Fruit fly (Drosophila melanogaster) whole organism, embryonic: Measurements from ENCODE around the gene osk.
A peak's percentile ranks its signal among the peaks of the same experiment; 100 is the strongest.

Experiments
- Adf1 ChIP-seq: fragments of 200-800 bp; sonication (Bioruptor generic); IDR thresholded peaks from 2 replicates; pipeline ENCODE4 v1.3.6; 2022; ENCODE audit warnings: missing biosample characterization, missing genetic modification characterization
- CG10366 ChIP-seq: fragments of 200-800 bp; sonication (Bioruptor generic); IDR thresholded peaks from 2 replicates; pipeline ENCODE4 v1.3.6; 2022; ENCODE audit warnings: missing biosample characterization, missing genetic modification characterization
- CG11398 ChIP-seq: fragments of 200-800 bp; sonication (Bioruptor generic); optimal IDR thresholded peaks from 2 replicates; lab custom pipeline; 2016; ENCODE audit warnings: missing biosample characterization, missing genetic modification characterization
- CG13123 ChIP-seq: fragments of 200-800 bp; sonication (Bioruptor generic); optimal IDR thresholded peaks from 2 replicates; lab custom pipeline; 2016; ENCODE audit warnings: missing biosample characterization, missing genetic modification characterization
- CG16813 ChIP-seq: fragments of 200-800 bp; sonication (Bioruptor generic); IDR thresholded peaks from 3 replicates; pipeline ENCODE4 v1.3.6; 2022; ENCODE audit warnings: missing biosample characterization, missing genetic modification characterization; ENCODE audit not compliant: partially characterized antibody
- CG17568 ChIP-seq: fragments of 200-800 bp; sonication (Bioruptor generic); optimal IDR thresholded peaks from 2 replicates; lab custom pipeline; 2018; ENCODE audit warnings: missing biosample characterization, mild to moderate bottlenecking, missing genetic modification characterization, moderate library complexity
- CG2199 ChIP-seq: fragments of 200-800 bp; sonication (Bioruptor generic); IDR thresholded peaks from 3 replicates; pipeline ENCODE4 v1.3.6; 2022; ENCODE audit warnings: missing biosample characterization, missing genetic modification characterization
- CG31441 ChIP-seq: fragments of 200-800 bp; sonication (Bioruptor generic); IDR thresholded peaks from 2 replicates; pipeline ENCODE4 v1.3.6; 2022; ENCODE audit warnings: missing biosample characterization, missing genetic modification characterization
- CG32767 ChIP-seq: fragments of 200-800 bp; sonication (Bioruptor generic); IDR thresholded peaks from 2 replicates; pipeline ENCODE4 v1.3.6; 2022; ENCODE audit warnings: missing biosample characterization, missing genetic modification characterization
- CG33213 ChIP-seq: fragments of 200-800 bp; sonication (Bioruptor generic); optimal IDR thresholded peaks from 3 replicates; lab custom pipeline; 2016; ENCODE audit warnings: missing biosample characterization, missing genetic modification characterization
- CG4820 ChIP-seq: fragments of 200-800 bp; sonication (Bioruptor generic); optimal IDR thresholded peaks from 3 replicates; lab custom pipeline; 2016; ENCODE audit warnings: missing biosample characterization, missing genetic modification characterization
- CG6683 ChIP-seq: fragments of 200-800 bp; sonication (Bioruptor generic); optimal IDR thresholded peaks from 2 replicates; lab custom pipeline; 2017; ENCODE audit warnings: missing biosample characterization, mild to moderate bottlenecking, missing genetic modification characterization, missing genetic modification reagents
- CG8924 ChIP-seq: fragments of 200-800 bp; optimal IDR thresholded peaks from 3 replicates; lab custom pipeline; 2019; ENCODE audit warnings: missing biosample characterization, mild to moderate bottlenecking, missing genetic modification characterization, moderate library complexity
- CG9215 ChIP-seq: fragments of 200-800 bp; sonication (Bioruptor generic); IDR thresholded peaks from 2 replicates; pipeline ENCODE4 v1.3.6; 2022; ENCODE audit warnings: missing biosample characterization, missing genetic modification characterization
- Camta ChIP-seq: fragments of 200-800 bp; sonication (Bioruptor generic); optimal IDR thresholded peaks from 2 replicates; lab custom pipeline; 2016; ENCODE audit warnings: missing biosample characterization, missing genetic modification characterization
- Dad ChIP-seq: fragments of 200-800 bp; sonication (Bioruptor generic); optimal IDR thresholded peaks from 3 replicates; lab custom pipeline; 2016; ENCODE audit warnings: missing biosample characterization, missing genetic modification characterization
- Dll ChIP-seq: fragments of 200-800 bp; sonication (Bioruptor generic); IDR thresholded peaks from 4 replicates; pipeline ENCODE4 v1.3.6; 2022; ENCODE audit warnings: missing biosample characterization, missing genetic modification characterization; ENCODE audit not compliant: partially characterized antibody
- E2f1 ChIP-seq: fragments of 200-800 bp; sonication (Bioruptor generic); IDR thresholded peaks from 2 replicates; pipeline ENCODE4 v1.3.6; 2022; ENCODE audit warnings: missing biosample characterization, missing genetic modification characterization
- ERR ChIP-seq: fragments of 200-800 bp; sonication (Bioruptor generic); optimal IDR thresholded peaks from 2 replicates; lab custom pipeline; 2016; ENCODE audit warnings: missing biosample characterization, missing genetic modification characterization
- Gug ChIP-seq: fragments of 200-800 bp; sonication (Bioruptor generic); IDR thresholded peaks from 4 replicates; pipeline ENCODE4 v1.3.6; 2022; ENCODE audit warnings: missing biosample characterization, missing genetic modification characterization
- Hr78 ChIP-seq, 2 experiments: fragments of 200-800 bp in 1 of 2; fragments of >200 bp in 1 of 2; sonication (Bioruptor generic) in 1 of 2; optimal IDR thresholded peaks; 2 replicates each; lab custom pipeline; 2017 to 2019; ENCODE audit warnings: missing biosample characterization in 2 of 2, missing genetic modification characterization in 2 of 2, mild to moderate bottlenecking in 1 of 2, moderate library complexity in 1 of 2
- MESR4 ChIP-seq: fragments of 200-800 bp; sonication (Bioruptor generic); optimal IDR thresholded peaks from 2 replicates; lab custom pipeline; 2018; ENCODE audit warnings: missing biosample characterization, mild to moderate bottlenecking, missing genetic modification characterization, moderate library complexity
- NK7.1 ChIP-seq: fragments of 200-800 bp; sonication (Bioruptor generic); optimal IDR thresholded peaks from 3 replicates; lab custom pipeline; 2016; ENCODE audit warnings: missing biosample characterization, missing genetic modification characterization
- Nf-YC ChIP-seq: fragments of 200-800 bp; optimal IDR thresholded peaks from 3 replicates; lab custom pipeline; 2019; ENCODE audit warnings: missing biosample characterization, mild to moderate bottlenecking, missing genetic modification characterization, moderate library complexity
- Sin3A ChIP-seq: fragments of >200 bp; optimal IDR thresholded peaks from 2 replicates; lab custom pipeline; 2018
- TFAM ChIP-seq: fragments of 200-800 bp; sonication (Bioruptor generic); optimal IDR thresholded peaks from 2 replicates; lab custom pipeline; 2017; ENCODE audit warnings: missing biosample characterization, missing genetic modification characterization, inconsistent platforms
- Tbp ChIP-seq: fragments of >200 bp; optimal IDR thresholded peaks from 2 replicates; lab custom pipeline; 2018; ENCODE audit warnings: missing biosample characterization, missing genetic modification characterization
- Vsx1 ChIP-seq: fragments of 200-800 bp; sonication (Bioruptor generic); optimal IDR thresholded peaks from 2 replicates; lab custom pipeline; 2017; ENCODE audit warnings: missing biosample characterization, mild to moderate bottlenecking, missing genetic modification characterization, missing genetic modification reagents
- Xbp1 ChIP-seq: fragments of 200-800 bp; sonication (Bioruptor generic); optimal IDR thresholded peaks from 3 replicates; lab custom pipeline; 2016; ENCODE audit warnings: missing biosample characterization, mild to moderate bottlenecking, missing genetic modification characterization
- amos ChIP-seq: fragments of 200-800 bp; sonication (Bioruptor generic); IDR thresholded peaks from 2 replicates; pipeline ENCODE4 v1.3.6; 2022; ENCODE audit warnings: missing biosample characterization, missing genetic modification characterization; ENCODE audit not compliant: partially characterized antibody
- ara ChIP-seq: fragments of 200-800 bp; sonication (Bioruptor generic); IDR thresholded peaks from 2 replicates; pipeline ENCODE4 v1.3.6; 2022; ENCODE audit warnings: missing biosample characterization, missing genetic modification characterization
- bbx ChIP-seq: fragments of 200-800 bp; sonication (Bioruptor generic); IDR thresholded peaks from 2 replicates; pipeline ENCODE4 v1.3.6; 2022; ENCODE audit warnings: missing biosample characterization, missing genetic modification characterization; ENCODE audit not compliant: partially characterized antibody
- bigmax ChIP-seq: fragments of 200-800 bp; sonication (Bioruptor generic); optimal IDR thresholded peaks from 2 replicates; lab custom pipeline; 2018; ENCODE audit warnings: missing biosample characterization, mild to moderate bottlenecking, missing genetic modification characterization
- chm ChIP-seq: fragments of 200-800 bp; sonication (Bioruptor generic); IDR thresholded peaks from 2 replicates; pipeline ENCODE4 v1.3.6; 2022; ENCODE audit warnings: missing biosample characterization, missing genetic modification characterization
- danr ChIP-seq: fragments of 200-800 bp; sonication (Bioruptor generic); IDR thresholded peaks from 2 replicates; pipeline ENCODE4 v1.3.6; 2022; ENCODE audit warnings: missing biosample characterization, missing genetic modification characterization
- fd64A ChIP-seq: fragments of 200-800 bp; sonication (Bioruptor generic); optimal IDR thresholded peaks from 3 replicates; lab custom pipeline; 2018; ENCODE audit warnings: missing biosample characterization, mild to moderate bottlenecking, missing genetic modification characterization
- gro ChIP-seq: fragments of 200-800 bp; sonication (Bioruptor generic); optimal IDR thresholded peaks from 2 replicates; lab custom pipeline; 2016; ENCODE audit warnings: missing biosample characterization, missing genetic modification characterization
- h ChIP-seq: fragments of >200 bp; optimal IDR thresholded peaks from 2 replicates; lab custom pipeline; 2017
- hb ChIP-seq: fragments of 200-800 bp; sonication (Bioruptor generic); IDR thresholded peaks from 3 replicates; pipeline ENCODE4 v1.3.6; 2022; ENCODE audit warnings: missing biosample characterization, missing genetic modification characterization; ENCODE audit not compliant: partially characterized antibody
- hbn ChIP-seq: fragments of 200-800 bp; sonication (Bioruptor generic); IDR thresholded peaks from 2 replicates; pipeline ENCODE4 v1.3.6; 2022; ENCODE audit warnings: missing biosample characterization, missing genetic modification characterization; ENCODE audit not compliant: partially characterized antibody
- ken ChIP-seq: fragments of 200-800 bp; sonication (Bioruptor generic); IDR thresholded peaks from 3 replicates; pipeline ENCODE4 v1.3.6; 2022; ENCODE audit warnings: missing biosample characterization, missing genetic modification characterization
- oc ChIP-seq: fragments of 200-800 bp; sonication (Bioruptor generic); optimal IDR thresholded peaks from 2 replicates; lab custom pipeline; 2018; ENCODE audit warnings: missing biosample characterization, mild to moderate bottlenecking, missing genetic modification characterization, moderate library complexity
- pnt ChIP-seq: fragments of 200-800 bp; sonication (Bioruptor generic); optimal IDR thresholded peaks from 3 replicates; lab custom pipeline; 2016; ENCODE audit warnings: missing biosample characterization, missing genetic modification characterization
- pros ChIP-seq: fragments of 200-800 bp; sonication (Bioruptor generic); optimal IDR thresholded peaks from 3 replicates; lab custom pipeline; 2019; ENCODE audit warnings: missing biosample characterization, mild to moderate bottlenecking, missing genetic modification characterization, moderate library complexity
- pum ChIP-seq: fragments of 200-800 bp; sonication (Bioruptor generic); optimal IDR thresholded peaks from 2 replicates; lab custom pipeline; 2016; ENCODE audit warnings: missing biosample characterization, missing genetic modification characterization
- scrt ChIP-seq: fragments of 200-800 bp; sonication (Bioruptor generic); optimal IDR thresholded peaks from 2 replicates; lab custom pipeline; 2018; ENCODE audit warnings: missing biosample characterization, mild to moderate bottlenecking, missing genetic modification characterization, moderate library complexity
- sim ChIP-seq: fragments of 200-800 bp; sonication (Bioruptor generic); IDR thresholded peaks from 2 replicates; pipeline ENCODE4 v1.3.6; 2022; ENCODE audit warnings: missing biosample characterization, missing genetic modification characterization
- sna ChIP-seq: fragments of 200-800 bp; sonication (Bioruptor generic); IDR thresholded peaks from 2 replicates; pipeline ENCODE4 v1.3.6; 2022; ENCODE audit warnings: missing biosample characterization, missing genetic modification characterization; ENCODE audit not compliant: partially characterized antibody
- sqz ChIP-seq: fragments of 200-800 bp; sonication (Bioruptor generic); optimal IDR thresholded peaks from 3 replicates; lab custom pipeline; 2018; ENCODE audit warnings: missing biosample characterization, mild to moderate bottlenecking, missing genetic modification characterization
- unpg ChIP-seq: fragments of 200-800 bp; sonication (Bioruptor generic); optimal IDR thresholded peaks from 3 replicates; lab custom pipeline; 2018; ENCODE audit warnings: missing biosample characterization, mild to moderate bottlenecking, missing genetic modification characterization, moderate library complexity
- wdn ChIP-seq: fragments of 200-800 bp; sonication (Bioruptor generic); IDR thresholded peaks from 2 replicates; pipeline ENCODE4 v1.3.6; 2022; ENCODE audit warnings: missing biosample characterization, missing genetic modification characterization

Gene osk

dm6 chr3R:8944866-8945265, 9.9 kb downstream of the osk start, which contains the start of gene CG11964 (continued):
- peak; percentile 79; the same call in 2 of the 4 replicates for TF ChIP-seq Gug (GFP tag; lab: Robert Waterston, UW)
- TF ChIP-seq Tbp (GFP tag; lab: Kevin White, UChicago), result no peak
- peak; percentile 100 for TF ChIP-seq amos
- no peak for TF ChIP-seq pros (GFP tag; lab: Kevin White, UChicago)
- peak; percentile 52 for TF ChIP-seq Camta (GFP tag; lab: Kevin White, UChicago)
- peak; percentile 38 for TF ChIP-seq unpg (GFP tag; lab: Kevin White, UChicago)
- peak; percentile 52 for TF ChIP-seq CG13123 (GFP tag; lab: Kevin White, UChicago)
- peak; percentile 41 for TF ChIP-seq pnt (GFP tag; lab: Kevin White, UChicago)
- peak; percentile 43 for TF ChIP-seq CG9215 (GFP tag; lab: Robert Waterston, UW)
- TF ChIP-seq pum, result peak; percentile 35
- no peak for TF ChIP-seq CG11398
- TF ChIP-seq Dll (GFP tag; lab: Robert Waterston, UW), result peak; percentile 99
- no peak for TF ChIP-seq ara
- TF ChIP-seq CG33213 (GFP tag; lab: Kevin White, UChicago), result peak; percentile 87
- TF ChIP-seq CG31441 (GFP tag; lab: Robert Waterston, UW), result peak; percentile 54
- peak; percentile 58; the same call in 1 of the 3 replicates for TF ChIP-seq ken
- peak; percentile 84; the same call in 2 of the 3 replicates for TF ChIP-seq CG2199 (GFP tag; lab: Robert Waterston, UW)
- TF ChIP-seq Adf1 (GFP tag; lab: Robert Waterston, UW), result no peak
- TF ChIP-seq chm (GFP tag; lab: Robert Waterston, UW), result no peak
- TF ChIP-seq scrt (GFP tag; lab: Kevin White, UChicago), result peak; percentile 10
- peak; percentile 65 for TF ChIP-seq Dad (GFP tag; lab: Kevin White, UChicago)
- TF ChIP-seq TFAM (GFP tag; lab: Kevin White, UChicago), result no peak
- peak; percentile 55 for TF ChIP-seq wdn (GFP tag; lab: Robert Waterston, UW)
- TF ChIP-seq CG17568 (GFP tag; lab: Kevin White, UChicago), result no peak
- peak; percentile 33; the same call in 1 of the 2 replicates for TF ChIP-seq E2f1 (GFP tag; lab: Robert Waterston, UW)
- TF ChIP-seq danr (GFP tag; lab: Robert Waterston, UW), result no peak
- TF ChIP-seq CG6683 (GFP tag; lab: Kevin White, UChicago), result no peak
- TF ChIP-seq sqz, result no peak
- no peak for TF ChIP-seq sim (GFP tag; lab: Robert Waterston, UW)
- peak; percentile 69 for TF ChIP-seq Xbp1
- TF ChIP-seq ERR (GFP tag; lab: Kevin White, UChicago), result peak; percentile 59
- TF ChIP-seq Nf-YC (tag; lab: Kevin White, UChicago), result peak; percentile 33
- TF ChIP-seq bigmax (GFP tag; lab: Kevin White, UChicago), result peak; percentile 41
- TF ChIP-seq MESR4 (GFP tag; lab: Kevin White, UChicago), result peak; percentile 69
- TF ChIP-seq CG8924, result peak; percentile 62
- TF ChIP-seq CG16813, result peak; percentile 100
- no peak for TF ChIP-seq fd64A
- peak; percentile 100 for TF ChIP-seq bbx (GFP tag; lab: Robert Waterston, UW)
- no peak for TF ChIP-seq Vsx1 (GFP tag; lab: Kevin White, UChicago)
- TF ChIP-seq CG10366 (GFP tag; lab: Robert Waterston, UW), result 0 out of 2 replicates have a peak, but pooled peaks have one; percentile 34
- no peak for TF ChIP-seq CG32767 (GFP tag; lab: Robert Waterston, UW)
- TF ChIP-seq hbn (GFP tag; lab: Robert Waterston, UW), result peak; percentile 99
- no peak for TF ChIP-seq h (lab: Kevin White, UChicago)
- peak; percentile 36 for TF ChIP-seq CG4820 (GFP tag; lab: Kevin White, UChicago)
- no peak for TF ChIP-seq Hr78 (GFP tag; optimal IDR thresholded peaks at IDR 0.05; lab: Kevin White, UChicago)
- TF ChIP-seq sna (GFP tag; lab: Robert Waterston, UW), result peak; percentile 98
- TF ChIP-seq NK7.1 (GFP tag; lab: Kevin White, UChicago), result no peak
- peak; percentile 99 for TF ChIP-seq hb (GFP tag; lab: Robert Waterston, UW)
- TF ChIP-seq gro (GFP tag; lab: Kevin White, UChicago), result peak; percentile 82
- no peak for TF ChIP-seq oc (tag; lab: Kevin White, UChicago)
- TF ChIP-seq Sin3A (lab: Kevin White, UChicago), result peak; percentile 53
